Worm (Caenorhabditis elegans) whole organism, L2 larva: Measurements from ENCODE around the gene srg-3.

Experiments
- R02D3.7 ChIP-seq: fragments of 150-350 bp; optimal IDR thresholded peaks from 2 replicates; lab custom pipeline; 2014; ENCODE audit warnings: missing biosample characterization, missing genetic modification characterization
- aly-2 ChIP-seq: fragments of 150-350 bp; optimal IDR thresholded peaks from 2 replicates; lab custom pipeline; 2014; ENCODE audit warnings: missing biosample characterization, missing genetic modification characterization
- egl-27 ChIP-seq: sonication (generic microtip); optimal IDR thresholded peaks from 3 replicates; lab custom pipeline; 2017; ENCODE audit warnings: missing biosample characterization, missing genetic modification reagents, missing genetic modification characterization
- elt-3 ChIP-seq: sonication (generic microtip); optimal IDR thresholded peaks from 2 replicates; lab custom pipeline; 2017; ENCODE audit warnings: missing biosample characterization, missing genetic modification characterization
- lin-11 ChIP-seq: fragments of 150-350 bp; sonication (generic microtip); optimal IDR thresholded peaks from 2 replicates; lab custom pipeline; 2014; ENCODE audit warnings: missing biosample characterization, missing genetic modification characterization, inconsistent platforms, mixed read lengths
- lin-13 ChIP-seq: fragments of 150-350 bp; optimal IDR thresholded peaks from 2 replicates; lab custom pipeline; 2014; ENCODE audit warnings: missing biosample characterization, missing genetic modification reagents, missing genetic modification characterization
- mdl-1 ChIP-seq, 2 experiments: fragments of 150-350 bp in 1 of 2; sonication (generic microtip) in 1 of 2; optimal IDR thresholded peaks; 2 replicates each; lab custom pipeline; 2017; ENCODE audit warnings: missing biosample characterization in 2 of 2, missing genetic modification characterization in 2 of 2
- nhr-10 ChIP-seq: sonication (generic microtip); optimal IDR thresholded peaks from 2 replicates; lab custom pipeline; 2017; ENCODE audit warnings: missing biosample characterization, missing genetic modification characterization
- nhr-21 ChIP-seq: fragments of 150-350 bp; optimal IDR thresholded peaks from 2 replicates; lab custom pipeline; 2014; ENCODE audit warnings: missing biosample characterization, missing genetic modification characterization
- nhr-237 ChIP-seq: fragments of 150-350 bp; optimal IDR thresholded peaks from 2 replicates; lab custom pipeline; 2014; ENCODE audit warnings: missing biosample characterization, missing genetic modification characterization
- skn-1 ChIP-seq: sonication (generic microtip); optimal IDR thresholded peaks from 2 replicates; lab custom pipeline; 2017; ENCODE audit warnings: missing biosample characterization, missing genetic modification characterization
- snpc-4 ChIP-seq: fragments of 150-350 bp; optimal IDR thresholded peaks from 2 replicates; lab custom pipeline; 2014; ENCODE audit warnings: missing biosample characterization, missing genetic modification characterization
- zag-1 ChIP-seq: fragments of 150-350 bp; optimal IDR thresholded peaks from 2 replicates; lab custom pipeline; 2014; ENCODE audit warnings: missing biosample characterization, missing genetic modification characterization
- ztf-11 ChIP-seq: sonication (generic microtip); optimal IDR thresholded peaks from 2 replicates; lab custom pipeline; 2017; ENCODE audit warnings: missing biosample characterization, missing genetic modification characterization

DNA sequence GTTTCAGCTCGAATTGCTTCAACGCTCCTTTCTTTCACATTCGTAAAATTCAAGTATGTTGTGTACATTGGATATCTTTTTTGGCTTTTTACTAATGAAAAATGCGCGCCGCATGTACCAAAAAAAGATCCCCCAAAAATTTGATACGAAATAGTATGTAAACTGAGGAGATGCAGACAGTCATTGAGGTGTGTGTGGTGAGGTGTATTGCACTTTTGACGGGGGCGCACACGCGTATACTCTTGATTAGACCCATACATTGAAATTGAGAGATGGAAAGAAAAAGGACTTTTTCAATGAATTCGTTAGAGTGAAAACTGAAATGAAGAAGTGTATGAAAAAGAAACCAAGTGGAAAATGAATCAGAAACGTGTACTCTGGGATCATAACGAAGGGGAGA is 48.8 kb downstream of the srg-3 start:
- TF ChIP-seq nhr-237 (tag; lab: Kevin White, UChicago), result no peak
- TF ChIP-seq lin-11 (tag; lab: Kevin White, UChicago), result no peak
- no peak for TF ChIP-seq lin-13 (GFP tag; lab: Kevin White, UChicago)
- no peak for TF ChIP-seq R02D3.7 (tag; lab: Kevin White, UChicago)
- TF ChIP-seq nhr-10 (tag; lab: Kevin White, UChicago), result no peak
- no peak for TF ChIP-seq elt-3 (tag; lab: Kevin White, UChicago)
- no peak for TF ChIP-seq aly-2 (tag; lab: Kevin White, UChicago)
- TF ChIP-seq zag-1 (tag; lab: Kevin White, UChicago), result no peak
- TF ChIP-seq mdl-1 (tag; optimal IDR thresholded peaks at IDR 0.05; lab: Kevin White, UChicago), result no peak
- no peak for TF ChIP-seq nhr-21 (tag; lab: Kevin White, UChicago)
- TF ChIP-seq skn-1, result no peak
- no peak for TF ChIP-seq snpc-4 (tag; lab: Kevin White, UChicago)
- TF ChIP-seq egl-27 (tag; lab: Kevin White, UChicago), result no peak
- TF ChIP-seq ztf-11 (tag; lab: Kevin White, UChicago), result no peak
